Fruit fly (Drosophila melanogaster): ENCODE data around the gene CG1271.

Gene CG1271

dm6 chr3L:3076954-3077353, 24.6 kb downstream of the CG1271 start (continued):
- peak; percentile 9; the same call in 1 of the 2 replicates for TF ChIP-seq CG9215 (GFP tag; IDR thresholded peaks at IDR 0.05)
- TF ChIP-seq Lpt (GFP tag; optimal IDR thresholded peaks at IDR 0.05), result no peak
- 0 out of 3 replicates have a peak, but pooled peaks have one; percentile 27 for TF ChIP-seq ase (GFP tag; IDR thresholded peaks at IDR 0.05)
- no peak for TF ChIP-seq CG12391 (tag; optimal IDR thresholded peaks at IDR 0.05)
- no peak for TF ChIP-seq lbe (GFP tag; optimal IDR thresholded peaks at IDR 0.05)
- TF ChIP-seq CG13894 (tag; optimal IDR thresholded peaks at IDR 0.05), result peak; percentile 34
- TF ChIP-seq ranshi (GFP tag; IDR thresholded peaks at IDR 0.05), result no peak
- peak; percentile 64 for TF ChIP-seq Med (GFP tag)
- TF ChIP-seq Kr (GFP tag; optimal IDR thresholded peaks at IDR 0.05), result no peak

- TF ChIP-seq CG6683 (GFP tag; optimal IDR thresholded peaks at IDR 0.05), result no peak
- TF ChIP-seq lbe (GFP tag; optimal IDR thresholded peaks at IDR 0.05), result peak; percentile 79
- TF ChIP-seq CG17829 (tag; optimal IDR thresholded peaks at IDR 0.05), result no peak
- peak; percentile 0 for TF ChIP-seq CG9876 (GFP tag; optimal IDR thresholded peaks at IDR 0.05)
- TF ChIP-seq usp (GFP tag; optimal IDR thresholded peaks at IDR 0.05), result no peak
- peak; percentile 41; the same call in 1 of the 2 replicates for TF ChIP-seq HLH3B (GFP tag; IDR thresholded peaks at IDR 0.05)
- no peak for TF ChIP-seq az2 (GFP tag; optimal IDR thresholded peaks at IDR 0.05)
- no peak for TF ChIP-seq slou (GFP tag; optimal IDR thresholded peaks at IDR 0.05)
- TF ChIP-seq sd (tag; optimal IDR thresholded peaks at IDR 0.05), result peak; percentile 85
- TF ChIP-seq ro (GFP tag; IDR thresholded peaks at IDR 0.05), result no peak
- TF ChIP-seq ci (GFP tag; IDR thresholded peaks at IDR 0.05), result peak; percentile 69
- no peak for TF ChIP-seq Gsc (GFP tag; IDR thresholded peaks at IDR 0.05)
- no peak for TF ChIP-seq hbn (GFP tag; IDR thresholded peaks at IDR 0.05; ENCODE audit: partially characterized antibody)
- TF ChIP-seq ara (GFP tag; IDR thresholded peaks at IDR 0.05), result no peak
- no peak for TF ChIP-seq NK7.1 (GFP tag; optimal IDR thresholded peaks at IDR 0.05)
- peak; percentile 29 for TF ChIP-seq CG17359 (tag; optimal IDR thresholded peaks at IDR 0.05)
- no peak for TF ChIP-seq CG1233 (GFP tag; optimal IDR thresholded peaks at IDR 0.05)
- no peak for TF ChIP-seq CG9215 (GFP tag; IDR thresholded peaks at IDR 0.05)
- TF ChIP-seq inv (GFP tag; IDR thresholded peaks at IDR 0.05; ENCODE audit: partially characterized antibody), result 0 out of 2 replicates have a peak, but pooled peaks have one; percentile 27
- peak; percentile 39 for TF ChIP-seq org-1 (GFP tag; optimal IDR thresholded peaks at IDR 0.05)
- TF ChIP-seq CG3407 (GFP tag; optimal IDR thresholded peaks at IDR 0.05), result no peak
- TF ChIP-seq al (GFP tag; IDR thresholded peaks at IDR 0.05), result peak; percentile 20; the same call in 1 of the 2 replicates
- TF ChIP-seq bowl (GFP tag; IDR thresholded peaks at IDR 0.05), result no peak
- peak; percentile 77 for TF ChIP-seq lab (GFP tag; optimal IDR thresholded peaks at IDR 0.05)
- TF ChIP-seq p53 (GFP tag; optimal IDR thresholded peaks at IDR 0.05), result peak; percentile 34
- TF ChIP-seq crp (GFP tag; optimal IDR thresholded peaks at IDR 0.05), result peak in 1 of 2 experiments; percentile 15
- TF ChIP-seq MTF-1 (GFP tag; optimal IDR thresholded peaks at IDR 0.05; ENCODE audit: borderline replicate concordance), result peak; percentile 44
- 0 out of 3 replicates have a peak, but pooled peaks have one; percentile 10 for TF ChIP-seq zfh1 (GFP tag; IDR thresholded peaks at IDR 0.05)
- peak; percentile 36 for TF ChIP-seq bab2 (GFP tag; optimal IDR thresholded peaks at IDR 0.05)
- TF ChIP-seq pros (GFP tag; optimal IDR thresholded peaks at IDR 0.05), result peak; percentile 39
- TF ChIP-seq cwo (GFP tag; optimal IDR thresholded peaks at IDR 0.05), result peak; percentile 72
- peak; percentile 35 for TF ChIP-seq chn (GFP tag; optimal IDR thresholded peaks at IDR 0.05)
- peak; percentile 36 for TF ChIP-seq CG7786 (GFP tag; optimal IDR thresholded peaks at IDR 0.05)
- 0 out of 2 replicates have a peak, but pooled peaks have one; percentile 22 for TF ChIP-seq CG17328 (GFP tag; IDR thresholded peaks at IDR 0.05)
- TF ChIP-seq D (optimal IDR thresholded peaks at IDR 0.05), result no peak
- no peak for TF ChIP-seq D (GFP tag; optimal IDR thresholded peaks at IDR 0.05)
- no peak for TF ChIP-seq Hr3 (GFP tag; optimal IDR thresholded peaks at IDR 0.05)
- no peak for TF ChIP-seq CG15696 (tag; optimal IDR thresholded peaks at IDR 0.05)
- TF ChIP-seq CG10267 (tag; optimal IDR thresholded peaks at IDR 0.05), result no peak
- TF ChIP-seq Atf6 (GFP tag; IDR thresholded peaks at IDR 0.05), result peak; percentile 63
- no peak for TF ChIP-seq CG12219 (GFP tag; optimal IDR thresholded peaks at IDR 0.05)
- no peak for TF ChIP-seq Doc3 (GFP tag; IDR thresholded peaks at IDR 0.05; ENCODE audit: partially characterized antibody)
Observed at dm6 chr3L:3077568-3078107, 25.3 kb downstream of the CG1271 start.
